Worm (Caenorhabditis elegans) whole organism, late embryonic: Measurements from ENCODE around the gene cwf-19L1.

Experiments used
- C08G9.2 ChIP-seq: sonication (generic microtip); optimal IDR thresholded peaks from 2 replicates; lab custom pipeline; 2016; ENCODE audit warnings: mild to moderate bottlenecking, missing genetic modification characterization, moderate library complexity, missing compliant biosample characterization
- C38D4.7 ChIP-seq: fragments of 200-800 bp; sonication (Bioruptor generic); optimal IDR thresholded peaks from 2 replicates; lab custom pipeline; 2018; ENCODE audit warnings: mild to moderate bottlenecking, missing genetic modification characterization, moderate library complexity, missing compliant biosample characterization
- F13H6.1 ChIP-seq: sonication (generic microtip); optimal IDR thresholded peaks from 2 replicates; lab custom pipeline; 2016; ENCODE audit warnings: missing genetic modification characterization, missing compliant biosample characterization
- K02D7.2 ChIP-seq: sonication (generic microtip); optimal IDR thresholded peaks from 2 replicates; lab custom pipeline; 2017; ENCODE audit warnings: mild to moderate bottlenecking, missing genetic modification characterization, missing compliant biosample characterization
- T23F11.4 ChIP-seq: fragments of 200-800 bp; sonication (Bioruptor generic); optimal IDR thresholded peaks from 2 replicates; lab custom pipeline; 2018; ENCODE audit warnings: mild to moderate bottlenecking, missing genetic modification characterization, missing compliant biosample characterization
- Y22D7AL.16 ChIP-seq: sonication (generic microtip); optimal IDR thresholded peaks from 2 replicates; lab custom pipeline; 2016; ENCODE audit warnings: missing genetic modification characterization, missing compliant biosample characterization
- ama-1 ChIP-seq: fragments of 150-350 bp; optimal IDR thresholded peaks from 2 replicates; lab custom pipeline; 2014
- ceh-14 ChIP-seq: sonication (generic microtip); optimal IDR thresholded peaks from 2 replicates; lab custom pipeline; 2016; ENCODE audit warnings: missing genotype, missing genetic modification characterization, missing compliant biosample characterization
- ceh-18 ChIP-seq: sonication (generic microtip); optimal IDR thresholded peaks from 2 replicates; lab custom pipeline; 2016; ENCODE audit warnings: missing genetic modification characterization, missing compliant biosample characterization
- ceh-2 ChIP-seq: sonication (generic microtip); optimal IDR thresholded peaks from 2 replicates; lab custom pipeline; 2016; ENCODE audit warnings: missing genotype, missing genetic modification characterization, missing compliant biosample characterization
- ceh-22 ChIP-seq: sonication (generic microtip); optimal IDR thresholded peaks from 2 replicates; lab custom pipeline; 2017; ENCODE audit warnings: missing biosample characterization, missing genetic modification characterization
- ceh-30 ChIP-seq: fragments of 150-350 bp; optimal IDR thresholded peaks from 2 replicates; lab custom pipeline; 2014; ENCODE audit warnings: missing biosample characterization, missing genetic modification characterization
- ceh-31 ChIP-seq: sonication (generic microtip); optimal IDR thresholded peaks from 2 replicates; lab custom pipeline; 2016; ENCODE audit warnings: missing genetic modification characterization, missing compliant biosample characterization
- ceh-45 ChIP-seq: fragments of 200-800 bp; sonication (Bioruptor generic); IDR thresholded peaks from 2 replicates; pipeline ENCODE4 v1.3.6; 2022; ENCODE audit warnings: missing genetic modification reagents, missing genetic modification characterization, missing compliant biosample characterization
- ceh-9 ChIP-seq: sonication (generic microtip); optimal IDR thresholded peaks from 2 replicates; lab custom pipeline; 2016; ENCODE audit warnings: mild to moderate bottlenecking, missing genetic modification characterization, inconsistent platforms, missing compliant biosample characterization
- dmd-4 ChIP-seq: sonication (generic microtip); optimal IDR thresholded peaks from 2 replicates; lab custom pipeline; 2016; ENCODE audit warnings: borderline replicate concordance, missing genetic modification characterization, missing compliant biosample characterization
- dve-1 ChIP-seq: sonication (generic microtip); optimal IDR thresholded peaks from 2 replicates; lab custom pipeline; 2017; ENCODE audit warnings: antibody characterized with exemption, mild to moderate bottlenecking, missing genetic modification characterization, missing compliant biosample characterization
- elt-2 ChIP-seq: sonication (generic microtip); optimal IDR thresholded peaks from 2 replicates; lab custom pipeline; 2016; ENCODE audit warnings: missing genetic modification reagents, missing genetic modification characterization, missing compliant biosample characterization
- elt-4 ChIP-seq: sonication (generic microtip); optimal IDR thresholded peaks from 2 replicates; lab custom pipeline; 2016; ENCODE audit warnings: missing genetic modification characterization, missing compliant biosample characterization
- ets-4 ChIP-seq: sonication (generic microtip); optimal IDR thresholded peaks from 2 replicates; lab custom pipeline; 2016; ENCODE audit warnings: missing genetic modification characterization, missing compliant biosample characterization
- fkh-6 ChIP-seq: sonication (generic microtip); optimal IDR thresholded peaks from 2 replicates; lab custom pipeline; 2016; ENCODE audit warnings: missing genetic modification characterization, missing compliant biosample characterization
- gmeb-2 ChIP-seq: sonication (generic microtip); optimal IDR thresholded peaks from 2 replicates; lab custom pipeline; 2016; ENCODE audit warnings: missing genetic modification characterization, inconsistent platforms, missing compliant biosample characterization
- hlh-13 ChIP-seq: fragments of 200-800 bp; sonication (Bioruptor generic); optimal IDR thresholded peaks from 2 replicates; lab custom pipeline; 2018; ENCODE audit warnings: mild to moderate bottlenecking, missing genetic modification characterization, missing compliant biosample characterization
- hlh-15 ChIP-seq: sonication (generic microtip); optimal IDR thresholded peaks from 2 replicates; lab custom pipeline; 2016; ENCODE audit warnings: missing genetic modification characterization, missing compliant biosample characterization
- hlh-6 ChIP-seq: sonication (generic microtip); optimal IDR thresholded peaks from 2 replicates; lab custom pipeline; 2016; ENCODE audit warnings: missing genotype, missing genetic modification characterization, missing compliant biosample characterization
- hlh-8 ChIP-seq: sonication (generic microtip); optimal IDR thresholded peaks from 2 replicates; lab custom pipeline; 2016; ENCODE audit warnings: missing genotype, missing genetic modification characterization, missing compliant biosample characterization
- lim-6 ChIP-seq: sonication (generic microtip); optimal IDR thresholded peaks from 2 replicates; lab custom pipeline; 2016; ENCODE audit warnings: missing genetic modification characterization, missing compliant biosample characterization
- madf-2 ChIP-seq: sonication (generic microtip); optimal IDR thresholded peaks from 2 replicates; lab custom pipeline; 2017; ENCODE audit warnings: missing genetic modification characterization, missing compliant biosample characterization
- nfya-1 ChIP-seq: sonication (generic microtip); optimal IDR thresholded peaks from 2 replicates; lab custom pipeline; 2017; ENCODE audit warnings: missing genetic modification characterization, mild to moderate bottlenecking, missing compliant biosample characterization, antibody characterized with exemption, moderate library complexity
- nhr-11 ChIP-seq: fragments of 150-350 bp; optimal IDR thresholded peaks from 2 replicates; lab custom pipeline; 2014; ENCODE audit warnings: missing biosample characterization, missing genetic modification characterization
- odd-2 ChIP-seq: sonication (generic microtip); optimal IDR thresholded peaks from 2 replicates; lab custom pipeline; 2017; ENCODE audit warnings: antibody characterized with exemption, mild to moderate bottlenecking, missing genetic modification characterization, missing compliant biosample characterization
- pat-9 ChIP-seq: fragments of 200-800 bp; sonication (Bioruptor generic); optimal IDR thresholded peaks from 2 replicates; lab custom pipeline; 2018; ENCODE audit warnings: mild to moderate bottlenecking, missing genetic modification characterization, moderate library complexity, missing compliant biosample characterization
- pax-1 ChIP-seq: fragments of 150-350 bp; optimal IDR thresholded peaks from 2 replicates; lab custom pipeline; 2014; ENCODE audit warnings: missing biosample characterization, missing genetic modification characterization
- pqm-1 ChIP-seq: sonication (generic microtip); optimal IDR thresholded peaks from 2 replicates; lab custom pipeline; 2016; ENCODE audit warnings: missing genetic modification characterization, missing compliant biosample characterization
- ref-2 ChIP-seq: sonication (generic microtip); optimal IDR thresholded peaks from 2 replicates; lab custom pipeline; 2016; ENCODE audit warnings: missing genetic modification characterization, missing compliant biosample characterization
- rnt-1 ChIP-seq: sonication (generic microtip); optimal IDR thresholded peaks from 2 replicates; lab custom pipeline; 2016; ENCODE audit warnings: missing genetic modification characterization, missing compliant biosample characterization
- syd-9 ChIP-seq: sonication (generic microtip); optimal IDR thresholded peaks from 2 replicates; lab custom pipeline; 2016; ENCODE audit warnings: mild to moderate bottlenecking, missing genetic modification characterization, moderate library complexity, missing compliant biosample characterization
- tbx-2 ChIP-seq: sonication (generic microtip); optimal IDR thresholded peaks from 2 replicates; lab custom pipeline; 2016; ENCODE audit warnings: missing genetic modification characterization, missing compliant biosample characterization
- tbx-7 ChIP-seq: sonication (generic microtip); optimal IDR thresholded peaks from 2 replicates; lab custom pipeline; 2016; ENCODE audit warnings: missing genotype, missing genetic modification characterization, missing compliant biosample characterization
- unc-3 ChIP-seq, 2 experiments: fragments of 200-800 bp in 1 of 2; sonication (Bioruptor generic) in 1 of 2; sonication (generic microtip) in 1 of 2; conservative IDR thresholded peaks in 1 of 2; optimal IDR thresholded peaks in 1 of 2; 2 replicates each; pipeline versions ENCODE4 v1.3.6 to Lab custom; 2016 to 2022; ENCODE audit warnings: missing compliant biosample characterization in 2 of 2, missing genetic modification characterization in 2 of 2, missing genetic modification reagents in 1 of 2
- unc-42 ChIP-seq: sonication (generic microtip); optimal IDR thresholded peaks from 2 replicates; lab custom pipeline; 2016; ENCODE audit warnings: missing genotype, missing genetic modification characterization, missing compliant biosample characterization
- unc-55 ChIP-seq: sonication (generic microtip); optimal IDR thresholded peaks from 2 replicates; lab custom pipeline; 2017; ENCODE audit warnings: missing biosample characterization, missing genetic modification reagents, missing genetic modification characterization
- zip-5 ChIP-seq: sonication (generic microtip); optimal IDR thresholded peaks from 2 replicates; lab custom pipeline; 2016; ENCODE audit warnings: missing genetic modification characterization, missing compliant biosample characterization

cwf-19L1 gene

DNA sequence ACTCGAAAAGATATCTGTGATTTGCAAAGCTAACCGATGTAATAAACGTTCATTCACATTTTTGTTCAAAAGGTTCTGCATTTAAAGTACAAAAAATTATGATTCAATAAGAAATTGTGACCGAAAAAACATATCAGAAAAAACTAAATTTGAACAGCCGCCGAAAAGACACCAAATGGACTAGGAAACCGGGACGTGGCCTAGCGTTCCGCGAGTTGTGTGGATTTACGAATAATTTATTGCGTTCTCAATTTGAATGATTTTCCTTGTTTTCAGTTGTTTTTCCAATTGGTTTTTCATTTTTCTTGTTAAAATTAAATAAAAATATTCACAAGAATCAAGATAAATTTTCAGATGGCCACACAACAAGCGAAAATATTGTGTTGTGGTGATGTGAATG lies at the start of gene cwf-19L1:
Gene cwf-19L1, plus strand, starts transcription at position 355 of the 400 bp plus-strand sequence.
- peak; percentile 29 for TF ChIP-seq ref-2 (tag; lab: Kevin White, UChicago)
- TF ChIP-seq pqm-1, result no peak
- TF ChIP-seq C08G9.2 (tag; lab: Kevin White, UChicago), result peak; percentile 88
- peak; percentile 40 for TF ChIP-seq ceh-18 (tag; lab: Kevin White, UChicago)
- no peak for TF ChIP-seq hlh-15 (tag; lab: Kevin White, UChicago)
- peak; percentile 31 for TF ChIP-seq unc-42
- TF ChIP-seq unc-55 (GFP tag; lab: Kevin White, UChicago), result no peak
- peak; percentile 80 for TF ChIP-seq tbx-7 (tag; lab: Kevin White, UChicago)
- TF ChIP-seq elt-2 (tag; lab: Kevin White, UChicago), result peak; percentile 2
- no peak for TF ChIP-seq dve-1 (tag; lab: Kevin White, UChicago)
- TF ChIP-seq ceh-31, result peak; percentile 87
- TF ChIP-seq unc-3 (GFP tag; conservative IDR thresholded peaks at IDR 0.05; lab: Robert Waterston, UW), result no peak
- TF ChIP-seq unc-3 (tag; optimal IDR thresholded peaks at IDR 0.05; lab: Kevin White, UChicago), result no peak
- TF ChIP-seq nfya-1 (tag; lab: Kevin White, UChicago), result peak; percentile 42
- peak; percentile 47 for TF ChIP-seq rnt-1 (tag; lab: Kevin White, UChicago)
- no peak for TF ChIP-seq Y22D7AL.16 (tag; lab: Kevin White, UChicago)
- TF ChIP-seq ceh-2 (tag; lab: Kevin White, UChicago), result peak; percentile 78
- no peak for TF ChIP-seq C38D4.7 (GFP tag; lab: Kevin White, UChicago)
- peak; percentile 61 for TF ChIP-seq zip-5 (tag; lab: Kevin White, UChicago)
- peak; percentile 61 for TF ChIP-seq hlh-8 (tag; lab: Kevin White, UChicago)
- TF ChIP-seq tbx-2, result peak; percentile 67
- no peak for TF ChIP-seq elt-4 (tag; lab: Kevin White, UChicago)
- no peak for TF ChIP-seq ceh-45 (GFP tag; lab: Robert Waterston, UW)
- TF ChIP-seq ceh-30 (tag; lab: Kevin White, UChicago), result no peak
- peak; percentile 81 for TF ChIP-seq ets-4 (tag; lab: Kevin White, UChicago)
- TF ChIP-seq madf-2, result no peak

DNA sequence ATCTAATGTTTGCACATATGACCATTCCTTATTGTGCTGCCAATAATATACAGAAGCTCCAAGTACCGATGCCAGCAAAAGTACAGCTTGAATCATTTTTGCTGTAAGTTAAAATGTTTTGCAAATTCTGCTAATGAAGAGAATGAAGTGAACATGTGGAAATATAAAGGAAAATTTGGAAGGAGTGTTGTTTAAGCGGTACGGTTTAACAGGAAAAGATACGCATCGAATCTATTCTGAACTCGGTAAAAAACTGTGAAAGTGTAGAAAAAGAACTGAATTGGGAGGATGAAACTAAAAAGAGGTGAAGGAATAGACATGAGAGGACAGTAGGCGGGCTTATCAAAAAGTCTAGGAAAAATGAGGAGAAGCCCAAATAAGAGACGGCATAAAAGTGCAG lies 44.3 kb upstream of the cwf-19L1 start, which contains the start of gene Y38A10A.2:
Gene Y38A10A.2, minus strand, starts transcription at position 101 of the 400 bp plus-strand sequence.
- TF ChIP-seq pax-1 (tag; lab: Kevin White, UChicago) (no peak), lim-6 (tag; lab: Kevin White, UChicago) (no peak), madf-2 (no peak), F13H6.1 (no peak), unc-42 (no peak), syd-9 (tag; lab: Kevin White, UChicago) (no peak), T23F11.4 (GFP tag; lab: Kevin White, UChicago) (no peak), zip-5 (tag; lab: Kevin White, UChicago) (no peak), fkh-6 (no peak), ceh-22 (tag; lab: Kevin White, UChicago) (no peak), hlh-8 (tag; lab: Kevin White, UChicago) (no peak), elt-2 (tag; lab: Kevin White, UChicago) (no peak), hlh-13 (no peak), odd-2 (tag; lab: Kevin White, UChicago) (no peak)

DNA sequence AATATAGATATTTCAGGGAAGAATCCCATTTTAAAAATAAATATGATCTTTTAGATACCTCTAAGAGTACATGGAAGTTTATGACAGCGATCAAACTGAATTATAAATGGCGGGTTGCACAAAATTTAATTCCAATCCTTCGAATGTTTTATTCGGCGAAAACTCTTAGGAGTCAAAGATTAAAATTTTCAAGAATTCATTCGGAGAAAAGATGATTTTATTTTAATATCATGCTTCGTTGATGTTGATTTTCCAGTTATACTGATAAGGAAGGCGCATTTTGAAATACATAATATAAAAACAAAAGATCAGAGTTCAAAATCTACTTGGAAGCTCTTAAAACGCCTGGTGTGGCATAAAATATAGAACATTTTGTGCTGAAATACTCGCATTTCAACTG lies 40.5 kb upstream of the cwf-19L1 start, which contains the start of gene srh-10:
Gene srh-10, minus strand, starts transcription at position 29 of the 400 bp plus-strand sequence.
- TF ChIP-seq K02D7.2 (tag; lab: Kevin White, UChicago), result no peak
- no peak for TF ChIP-seq hlh-6 (tag; lab: Kevin White, UChicago)
- no peak for TF ChIP-seq madf-2
- no peak for TF ChIP-seq ama-1
- TF ChIP-seq Y22D7AL.16 (tag; lab: Kevin White, UChicago), result no peak
- no peak for TF ChIP-seq gmeb-2
- TF ChIP-seq pax-1 (tag; lab: Kevin White, UChicago), result no peak
- TF ChIP-seq ceh-22 (tag; lab: Kevin White, UChicago), result no peak
- no peak for TF ChIP-seq ceh-9 (tag; lab: Kevin White, UChicago)
- no peak for TF ChIP-seq pat-9
- no peak for TF ChIP-seq elt-2 (tag; lab: Kevin White, UChicago)
- no peak for TF ChIP-seq dmd-4
- TF ChIP-seq nfya-1 (tag; lab: Kevin White, UChicago), result no peak
- TF ChIP-seq rnt-1 (tag; lab: Kevin White, UChicago), result no peak
- no peak for TF ChIP-seq nhr-11 (tag; lab: Kevin White, UChicago)
- no peak for TF ChIP-seq ceh-14 (tag; lab: Kevin White, UChicago)
- no peak for TF ChIP-seq ceh-31
